Worm (Caenorhabditis elegans) whole organism, L2 larva: ENCODE data around the gene C27F2.6.

ENCODE experiments used
- ceh-82 ChIP-seq: fragments of 150-350 bp; optimal IDR thresholded peaks from 2 replicates; lab custom pipeline; 2014; ENCODE audit warnings: missing biosample characterization, missing genetic modification characterization
- crh-2 ChIP-seq: sonication (generic microtip); optimal IDR thresholded peaks from 2 replicates; lab custom pipeline; 2017; ENCODE audit warnings: missing biosample characterization, missing genetic modification characterization
- nhr-10 ChIP-seq: sonication (generic microtip); optimal IDR thresholded peaks from 2 replicates; lab custom pipeline; 2017; ENCODE audit warnings: missing biosample characterization, missing genetic modification characterization
- nhr-11 ChIP-seq: fragments of 150-350 bp; optimal IDR thresholded peaks from 2 replicates; lab custom pipeline; 2014; ENCODE audit warnings: missing biosample characterization, missing genetic modification characterization
- nhr-12 ChIP-seq: fragments of 150-350 bp; optimal IDR thresholded peaks from 2 replicates; lab custom pipeline; 2014; ENCODE audit warnings: missing biosample characterization, missing genetic modification characterization
- nhr-23 ChIP-seq: fragments of 150-350 bp; optimal IDR thresholded peaks from 2 replicates; lab custom pipeline; 2014; ENCODE audit warnings: missing biosample characterization, missing genetic modification reagents, missing genetic modification characterization
- nhr-237 ChIP-seq: fragments of 150-350 bp; optimal IDR thresholded peaks from 2 replicates; lab custom pipeline; 2014; ENCODE audit warnings: missing biosample characterization, missing genetic modification characterization
- peb-1 ChIP-seq: fragments of 150-350 bp; optimal IDR thresholded peaks from 2 replicates; lab custom pipeline; 2014; ENCODE audit warnings: missing biosample characterization, missing genetic modification characterization
- sem-4 ChIP-seq: fragments of 150-350 bp; optimal IDR thresholded peaks from 2 replicates; lab custom pipeline; 2014; ENCODE audit warnings: missing biosample characterization, missing genetic modification reagents, missing genetic modification characterization
- ztf-11 ChIP-seq: sonication (generic microtip); optimal IDR thresholded peaks from 2 replicates; lab custom pipeline; 2017; ENCODE audit warnings: missing biosample characterization, missing genetic modification characterization
- ztf-4 ChIP-seq: fragments of 150-350 bp; optimal IDR thresholded peaks from 2 replicates; lab custom pipeline; 2014; ENCODE audit warnings: missing biosample characterization, missing genetic modification characterization

DNA sequence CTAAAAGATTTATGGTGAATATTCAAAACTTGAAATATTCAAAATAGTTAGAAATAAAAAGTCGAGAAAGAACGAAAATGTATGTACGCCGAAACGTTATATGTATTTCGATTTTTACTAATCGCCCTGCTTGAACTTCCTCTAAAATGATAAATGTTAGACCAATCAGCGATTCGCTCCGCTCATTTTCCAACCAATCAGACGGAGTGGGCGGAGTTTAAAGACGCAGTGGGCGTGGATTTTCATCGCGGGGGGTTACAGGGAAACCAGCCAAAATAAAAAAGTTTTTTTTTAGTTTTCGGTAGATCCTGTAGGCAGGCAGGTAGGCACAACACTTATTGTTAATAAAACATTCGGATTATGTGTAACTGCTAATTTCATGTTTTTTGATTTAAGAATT, 27.3 kb downstream of the C27F2.6 start:
- TF ChIP-seq nhr-12 (tag; lab: Kevin White, UChicago) (no peak), crh-2 (no peak), nhr-23 (tag; lab: Kevin White, UChicago) (no peak), sem-4 (tag; lab: Kevin White, UChicago) (no peak), peb-1 (tag; lab: Kevin White, UChicago) (no peak), ztf-4 (tag; lab: Kevin White, UChicago) (no peak), ceh-82 (tag; lab: Kevin White, UChicago) (no peak), nhr-11 (tag; lab: Kevin White, UChicago) (no peak), ztf-11 (tag; lab: Kevin White, UChicago) (no peak), nhr-237 (tag; lab: Kevin White, UChicago) (no peak), nhr-10 (tag; lab: Kevin White, UChicago) (no peak)
